Worm (Caenorhabditis elegans) whole organism, midembryonic: ENCODE data around the gene C05B5.5.

Experiments
- klf-2 ChIP-seq: fragments of 200-800 bp; sonication (Bioruptor generic); conservative IDR thresholded peaks from 2 replicates; pipeline ENCODE4 v1.3.6; 2022; ENCODE audit warnings: missing genetic modification reagents, missing genetic modification characterization, missing compliant biosample characterization
- ztf-29 ChIP-seq: fragments of 200-800 bp; sonication (Bioruptor generic); IDR thresholded peaks from 2 replicates; pipeline ENCODE4 v1.3.6; 2022; ENCODE audit warnings: missing genetic modification reagents, missing genetic modification characterization, missing compliant biosample characterization

DNA sequence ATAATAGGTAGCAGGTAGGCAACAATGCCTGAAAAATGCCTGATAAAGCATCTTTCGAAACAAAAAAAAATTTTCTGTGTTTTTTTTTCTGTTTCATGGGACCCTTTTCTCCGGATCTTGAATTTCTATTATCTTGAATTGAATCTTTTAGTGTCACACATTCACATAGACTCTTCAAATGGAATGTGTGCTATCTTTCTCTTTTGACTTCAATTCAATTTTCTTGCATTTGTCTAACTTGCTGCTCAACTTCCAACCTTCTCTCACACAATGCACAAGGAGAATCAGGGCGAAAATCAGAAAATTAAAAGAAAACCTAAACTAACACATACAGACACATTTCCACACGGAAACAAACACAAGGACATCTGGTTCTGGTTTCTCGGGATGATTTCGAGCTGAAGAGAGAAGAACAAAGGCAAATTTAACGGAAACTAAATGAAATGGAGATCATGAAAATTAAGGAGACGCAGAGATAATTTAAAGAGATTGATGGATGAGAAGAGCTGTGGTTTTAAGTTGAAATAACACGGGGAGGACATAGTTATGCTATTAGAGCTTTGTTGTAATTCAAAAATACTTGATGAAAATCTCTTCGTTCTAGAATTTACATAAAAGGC, 28.9 kb upstream of the C05B5.5 start:
- no peak for TF ChIP-seq klf-2 (GFP tag; lab: Robert Waterston, UW)
- no peak for TF ChIP-seq ztf-29 (GFP tag; lab: Robert Waterston, UW)
